Worm (Caenorhabditis elegans) whole organism, L1 larva: ENCODE measurements around the gene lin-36.

Experiments
- Y116A8C.19 ChIP-seq: sonication (generic microtip); optimal IDR thresholded peaks from 2 replicates; lab custom pipeline; 2016; ENCODE audit warnings: missing compliant biosample characterization, missing genetic modification characterization, borderline replicate concordance
- ama-1 ChIP-seq: fragments of 150-350 bp; optimal IDR thresholded peaks from 2 replicates; lab custom pipeline; 2014
- blmp-1 ChIP-seq: fragments of 150-350 bp; optimal IDR thresholded peaks from 2 replicates; lab custom pipeline; 2014; ENCODE audit warnings: missing biosample characterization, missing genetic modification characterization
- ceh-63 ChIP-seq: fragments of 200-800 bp; sonication (Bioruptor generic); optimal IDR thresholded peaks from 2 replicates; lab custom pipeline; 2018; ENCODE audit warnings: mild to moderate bottlenecking, missing genetic modification characterization, missing compliant biosample characterization
- ceh-82 ChIP-seq, 3 experiments: fragments of 150-350 bp in 1 of 3; sonication (generic microtip) in 2 of 3; optimal IDR thresholded peaks; 2 replicates each; lab custom pipeline; 2014 to 2017; ENCODE audit warnings: missing biosample characterization in 3 of 3, missing genetic modification characterization in 3 of 3
- egl-13 ChIP-seq: sonication (generic microtip); optimal IDR thresholded peaks from 2 replicates; lab custom pipeline; 2016; ENCODE audit warnings: missing genotype, missing genetic modification reagents, missing genetic modification characterization, missing compliant biosample characterization
- egl-27 ChIP-seq, 2 experiments: fragments of 150-350 bp in 1 of 2; sonication (generic microtip); optimal IDR thresholded peaks; 3 replicates each; lab custom pipeline; 2017 to 2018; ENCODE audit warnings: missing biosample characterization in 2 of 2, missing genetic modification characterization in 2 of 2, missing genetic modification reagents in 2 of 2
- isw-1 ChIP-seq: fragments of 200-800 bp; sonication (Bioruptor generic); IDR thresholded peaks from 2 replicates; pipeline ENCODE4 v1.3.6; 2022; ENCODE audit warnings: missing genetic modification characterization, missing compliant biosample characterization
- lin-35 ChIP-seq, 2 experiments: fragments of 150-350 bp; optimal IDR thresholded peaks; 2 replicates each; lab custom pipeline; 2014; ENCODE audit warnings: missing biosample characterization in 2 of 2, missing genetic modification characterization in 2 of 2, missing genetic modification reagents in 2 of 2
- lsy-2 ChIP-seq, 2 experiments: fragments of 150-350 bp; optimal IDR thresholded peaks; 2 replicates each; lab custom pipeline; 2014; ENCODE audit warnings: missing biosample characterization in 2 of 2, missing genetic modification characterization in 2 of 2
- mab-9 ChIP-seq: fragments of 200-800 bp; sonication (Bioruptor generic); IDR thresholded peaks from 2 replicates; pipeline ENCODE4 v1.3.6; 2022; ENCODE audit warnings: missing genetic modification reagents, missing genetic modification characterization, missing compliant biosample characterization
- nhr-19 ChIP-seq: fragments of 200-800 bp; sonication (Bioruptor generic); conservative IDR thresholded peaks from 2 replicates; pipeline ENCODE4 v1.3.6; 2022; ENCODE audit warnings: missing genetic modification characterization, missing compliant biosample characterization
- nhr-47 ChIP-seq: sonication (generic microtip); optimal IDR thresholded peaks from 2 replicates; lab custom pipeline; 2016; ENCODE audit warnings: mild to moderate bottlenecking, missing genetic modification characterization, moderate library complexity, missing compliant biosample characterization
- nhr-71 ChIP-seq: sonication (generic microtip); optimal IDR thresholded peaks from 2 replicates; lab custom pipeline; 2016; ENCODE audit warnings: mild to moderate bottlenecking, missing genetic modification characterization, moderate library complexity, missing compliant biosample characterization
- nhr-77 ChIP-seq: fragments of 150-350 bp; optimal IDR thresholded peaks from 2 replicates; lab custom pipeline; 2014; ENCODE audit warnings: missing biosample characterization, missing genetic modification characterization
- nhr-84 ChIP-seq: sonication (generic microtip); optimal IDR thresholded peaks from 2 replicates; lab custom pipeline; 2017; ENCODE audit warnings: missing biosample characterization, missing genetic modification characterization
- pag-3 ChIP-seq: sonication (generic microtip); optimal IDR thresholded peaks from 2 replicates; lab custom pipeline; 2017; ENCODE audit warnings: missing genetic modification characterization, mild to moderate bottlenecking, missing compliant biosample characterization, antibody characterized with exemption, borderline replicate concordance; ENCODE audit not compliant: insufficient read depth
- skn-1 ChIP-seq: fragments of 150-350 bp; optimal IDR thresholded peaks from 2 replicates; lab custom pipeline; 2014; ENCODE audit warnings: missing biosample characterization, missing genetic modification characterization
- snu-23 ChIP-seq: sonication (generic microtip); optimal IDR thresholded peaks from 2 replicates; lab custom pipeline; 2016; ENCODE audit warnings: missing genetic modification characterization, missing compliant biosample characterization
- sox-4 ChIP-seq: sonication (generic microtip); optimal IDR thresholded peaks from 2 replicates; lab custom pipeline; 2016; ENCODE audit warnings: missing genetic modification characterization, missing compliant biosample characterization
- sptf-1 ChIP-seq: fragments of 150-350 bp; optimal IDR thresholded peaks from 2 replicates; lab custom pipeline; 2014; ENCODE audit warnings: missing biosample characterization, missing genetic modification characterization
- tlp-1 ChIP-seq: fragments of 150-350 bp; optimal IDR thresholded peaks from 2 replicates; lab custom pipeline; 2014; ENCODE audit warnings: missing biosample characterization, missing genetic modification characterization
- unc-130 ChIP-seq: fragments of 150-350 bp; optimal IDR thresholded peaks from 2 replicates; lab custom pipeline; 2017; ENCODE audit warnings: missing biosample characterization, missing genetic modification characterization, inconsistent platforms
- unc-30 ChIP-seq: sonication (generic microtip); optimal IDR thresholded peaks from 2 replicates; lab custom pipeline; 2017; ENCODE audit warnings: missing biosample characterization, missing genetic modification characterization
- vab-15 ChIP-seq: sonication (generic microtip); optimal IDR thresholded peaks from 2 replicates; lab custom pipeline; 2017; ENCODE audit warnings: missing genotype, mild to moderate bottlenecking, missing genetic modification characterization, missing compliant biosample characterization
- zip-4 ChIP-seq: fragments of 200-800 bp; sonication (Bioruptor generic); optimal IDR thresholded peaks from 2 replicates; lab custom pipeline; 2018; ENCODE audit warnings: mild to moderate bottlenecking, missing genetic modification characterization, moderate library complexity, missing compliant biosample characterization

The lin-36 gene

DNA sequence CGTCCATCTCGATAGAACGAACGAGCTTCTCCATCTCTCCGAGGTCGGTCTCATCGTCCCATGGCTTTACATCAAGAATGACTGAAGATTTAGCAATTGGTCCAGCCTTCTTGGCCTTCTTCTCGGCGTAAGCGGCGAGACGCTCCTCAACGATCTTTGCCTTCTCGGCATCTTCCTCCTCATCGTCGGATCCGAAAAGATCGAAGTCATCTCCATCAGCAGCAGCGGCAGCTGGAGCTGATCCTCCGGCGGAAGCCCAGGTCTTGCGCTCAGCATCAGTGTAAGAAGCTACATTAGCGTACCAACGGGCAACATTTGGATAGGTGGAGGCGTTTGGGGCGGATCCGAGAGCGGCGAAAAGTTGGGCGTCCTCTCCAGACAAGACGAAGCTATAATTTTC lies 48.0 kb downstream of the lin-36 start:
- no peak for TF ChIP-seq ceh-63 (GFP tag; lab: Kevin White, UChicago)
- no peak for TF ChIP-seq unc-30 (tag; lab: Kevin White, UChicago)
- TF ChIP-seq nhr-84 (tag; lab: Kevin White, UChicago), result no peak
- no peak for TF ChIP-seq Y116A8C.19
- TF ChIP-seq sox-4 (tag; lab: Kevin White, UChicago), result no peak

DNA sequence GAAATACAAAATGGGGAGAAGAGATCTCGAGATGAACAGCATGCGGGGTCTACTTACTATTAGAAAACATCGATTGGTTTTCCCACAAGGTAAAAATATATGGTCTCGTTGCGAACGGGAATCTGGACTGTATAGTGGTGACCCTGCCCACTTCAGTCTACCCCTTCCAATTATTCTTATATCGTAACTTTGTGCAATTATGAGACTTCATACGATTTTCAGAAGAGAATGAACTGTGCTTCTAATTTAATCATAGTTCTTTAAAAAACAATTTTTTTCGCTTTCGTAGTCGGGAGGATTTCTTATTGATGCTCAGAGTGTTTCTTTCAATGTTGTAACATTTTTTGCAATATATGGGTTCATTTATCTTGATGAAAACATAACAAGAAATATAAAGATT lies 48.6 kb downstream of the lin-36 start, which contains the start of gene F54H12.5:
F54H12.5 (minus strand) TSS at position 101 of the 400 bp plus-strand sequence.
- TF ChIP-seq nhr-19 (GFP tag; lab: Robert Waterston, UW) (no peak), lsy-2 (tag; optimal IDR thresholded peaks at IDR 0.05; lab: Kevin White, UChicago) (peak in 1 of 2 experiments; percentile 29), nhr-71 (tag; lab: Kevin White, UChicago) (peak; percentile 5)

- TF ChIP-seq isw-1 (GFP tag; lab: Robert Waterston, UW), result no peak
- no peak for TF ChIP-seq skn-1 (tag; lab: Kevin White, UChicago)
- TF ChIP-seq nhr-47 (tag; lab: Kevin White, UChicago), result no peak
- TF ChIP-seq egl-27 (tag; optimal IDR thresholded peaks at IDR 0.05; lab: Kevin White, UChicago), result no peak
- TF ChIP-seq lin-35 (GFP tag; optimal IDR thresholded peaks at IDR 0.05; lab: Kevin White, UChicago), result no peak
- TF ChIP-seq pag-3 (tag; lab: Kevin White, UChicago), result no peak
- no peak for TF ChIP-seq unc-130 (tag; lab: Kevin White, UChicago)
- no peak for TF ChIP-seq mab-9 (GFP tag; lab: Robert Waterston, UW)
- TF ChIP-seq nhr-77 (tag; lab: Kevin White, UChicago), result no peak
- no peak for TF ChIP-seq blmp-1
- no peak for TF ChIP-seq ama-1
- no peak for TF ChIP-seq sptf-1 (tag; lab: Kevin White, UChicago)
- no peak for TF ChIP-seq ceh-82 (tag; optimal IDR thresholded peaks at IDR 0.05; lab: Kevin White, UChicago)
- TF ChIP-seq egl-13 (tag; lab: Kevin White, UChicago), result no peak
- no peak for TF ChIP-seq snu-23 (GFP tag; lab: Kevin White, UChicago)
- no peak for TF ChIP-seq tlp-1
- TF ChIP-seq zip-4 (GFP tag; lab: Kevin White, UChicago), result no peak
- no peak for TF ChIP-seq vab-15 (tag; lab: Kevin White, UChicago)
Measured at ce11 chrIII:7969121-7969520, 51.6 kb downstream of the lin-36 start, which contains the start of the genes F54H12.8 and F54H12.7. TSS of gene F54H12.8 (minus strand) at chrIII:7969221. TSS of gene F54H12.7 (plus strand) at chrIII:7969349.
